Fruit fly (Drosophila melanogaster) whole organism, wandering third instar larva: Measurements from ENCODE around the gene CG33630.
A peak's percentile ranks its signal among the peaks of the same experiment; 100 is the strongest.

Source experiments
- Abd-B ChIP-seq: fragments of >200 bp; optimal IDR thresholded peaks from 2 replicates; lab custom pipeline; 2017; ENCODE audit warnings: missing biosample characterization, missing genetic modification characterization
- CG32264 ChIP-seq: fragments of 200-800 bp; sonication (Bioruptor generic); optimal IDR thresholded peaks from 2 replicates; lab custom pipeline; 2016; ENCODE audit warnings: missing biosample characterization, missing genetic modification characterization
- CG9705 ChIP-seq: fragments of 200-800 bp; sonication (Bioruptor generic); optimal IDR thresholded peaks from 2 replicates; lab custom pipeline; 2018; ENCODE audit warnings: missing biosample characterization, mild to moderate bottlenecking, missing genetic modification characterization
- CrebA ChIP-seq: fragments of 200-800 bp; sonication (Bioruptor generic); optimal IDR thresholded peaks from 2 replicates; lab custom pipeline; 2016; ENCODE audit warnings: missing biosample characterization, mild to moderate bottlenecking, missing genetic modification characterization, borderline replicate concordance
- Dfd ChIP-seq: fragments of >200 bp; optimal IDR thresholded peaks from 2 replicates; lab custom pipeline; 2017; ENCODE audit warnings: missing biosample characterization, missing genetic modification characterization
- Dif ChIP-seq: fragments of 200-275, 200-300 bp; sonication (Bioruptor generic); optimal IDR thresholded peaks from 2 replicates; lab custom pipeline; 2018; ENCODE audit warnings: missing biosample characterization, missing genetic modification characterization; ENCODE audit not compliant: partially characterized antibody
- GATAd ChIP-seq: sonication (Bioruptor generic); optimal IDR thresholded peaks from 2 replicates; lab custom pipeline; 2016; ENCODE audit warnings: missing biosample characterization, missing genetic modification characterization
- HLH106 ChIP-seq: fragments of 200-800 bp; optimal IDR thresholded peaks from 3 replicates; lab custom pipeline; 2019; ENCODE audit warnings: missing biosample characterization, mild to moderate bottlenecking, missing genetic modification characterization, moderate library complexity
- Hnf4 ChIP-seq: fragments of 200-800 bp; sonication (Bioruptor generic); optimal IDR thresholded peaks from 2 replicates; lab custom pipeline; 2016; ENCODE audit warnings: missing biosample characterization, mild to moderate bottlenecking, missing genetic modification characterization
- Hr78 ChIP-seq: fragments of >200 bp; optimal IDR thresholded peaks from 2 replicates; lab custom pipeline; 2017; ENCODE audit warnings: missing biosample characterization, missing genetic modification characterization
- Hr83 ChIP-seq: fragments of 200-300 bp; sonication (Bioruptor generic); optimal IDR thresholded peaks from 2 replicates; lab custom pipeline; 2016; ENCODE audit warnings: missing biosample characterization, mild to moderate bottlenecking, missing genetic modification characterization, moderate library complexity; ENCODE audit not compliant: poor library complexity, severe bottlenecking
- Jra ChIP-seq: sonication (Bioruptor generic); optimal IDR thresholded peaks from 2 replicates; lab custom pipeline; 2016; ENCODE audit warnings: missing biosample characterization, missing genetic modification characterization
- Mio ChIP-seq: sonication (Bioruptor generic); optimal IDR thresholded peaks from 2 replicates; lab custom pipeline; 2016; ENCODE audit warnings: missing biosample characterization, missing genetic modification characterization
- Myc ChIP-seq: fragments of >200 bp; optimal IDR thresholded peaks from 2 replicates; lab custom pipeline; 2017
- N ChIP-seq: fragments of >200 bp; optimal IDR thresholded peaks from 2 replicates; lab custom pipeline; 2018; ENCODE audit warnings: missing biosample characterization, missing external identifiers, missing genetic modification characterization
- OdsH ChIP-seq: fragments of 200-800 bp; sonication (Bioruptor generic); optimal IDR thresholded peaks from 2 replicates; lab custom pipeline; 2016; ENCODE audit warnings: missing biosample characterization, mild to moderate bottlenecking, missing genetic modification characterization
- Rel ChIP-seq, 2 experiments: fragments of 200-800 bp; sonication (Bioruptor generic) in 1 of 2; optimal IDR thresholded peaks; 2 replicates in 1 of 2; 3 replicates in 1 of 2; lab custom pipeline; 2016 to 2019; ENCODE audit warnings: mild to moderate bottlenecking in 2 of 2, missing biosample characterization in 2 of 2, missing genetic modification characterization in 2 of 2, moderate library complexity in 1 of 2
- Sp1 ChIP-seq: fragments of 200-800 bp; sonication (Bioruptor generic); optimal IDR thresholded peaks from 3 replicates; lab custom pipeline; 2019; ENCODE audit warnings: missing biosample characterization, mild to moderate bottlenecking, missing genetic modification characterization, moderate library complexity
- Vsx2 ChIP-seq: fragments of 200-300, 225-300 bp; sonication (Bioruptor generic); optimal IDR thresholded peaks from 2 replicates; lab custom pipeline; 2018; ENCODE audit warnings: missing biosample characterization, missing genetic modification characterization; ENCODE audit not compliant: partially characterized antibody
- br ChIP-seq: fragments of 200-800 bp; sonication (Bioruptor generic); optimal IDR thresholded peaks from 2 replicates; lab custom pipeline; 2016; ENCODE audit warnings: missing biosample characterization, missing genetic modification characterization
- brk ChIP-seq: fragments of 200-800 bp; sonication (Bioruptor generic); optimal IDR thresholded peaks from 2 replicates; lab custom pipeline; 2016; ENCODE audit warnings: missing biosample characterization, mild to moderate bottlenecking, missing genetic modification characterization
- dl ChIP-seq, 2 experiments: fragments of 175-275, 200-275 bp in 1 of 2; fragments of 200-275 bp in 1 of 2; sonication (Bioruptor generic); optimal IDR thresholded peaks; lab custom pipeline; 2018; ENCODE audit warnings: mild to moderate bottlenecking in 2 of 2, missing biosample characterization in 2 of 2, missing genetic modification characterization in 2 of 2, moderate library complexity in 2 of 2; ENCODE audit not compliant: partially characterized antibody in 2 of 2, insufficient read depth in 1 of 2
- dmrt93B ChIP-seq: fragments of 200-800 bp; sonication (Bioruptor generic); optimal IDR thresholded peaks from 2 replicates; lab custom pipeline; 2018; ENCODE audit warnings: missing biosample characterization, mild to moderate bottlenecking, missing genetic modification characterization
- dsf ChIP-seq: sonication (Bioruptor generic); optimal IDR thresholded peaks from 2 replicates; lab custom pipeline; 2016; ENCODE audit warnings: missing biosample characterization, missing genetic modification characterization, borderline replicate concordance
- ey ChIP-seq: fragments of 200-800 bp; sonication (Bioruptor generic); optimal IDR thresholded peaks from 2 replicates; lab custom pipeline; 2016; ENCODE audit warnings: missing biosample characterization, missing genetic modification characterization
- foxo ChIP-seq, 2 experiments: fragments of 200-800 bp; sonication (Bioruptor generic); optimal IDR thresholded peaks; 2 replicates in 1 of 2; 3 replicates in 1 of 2; lab custom pipeline; 2016 to 2017; ENCODE audit warnings: missing biosample characterization in 2 of 2, missing genetic modification characterization in 2 of 2
- fru ChIP-seq: fragments of 200-800 bp; sonication (Bioruptor generic); optimal IDR thresholded peaks from 3 replicates; lab custom pipeline; 2016; ENCODE audit warnings: missing biosample characterization, mild to moderate bottlenecking, missing genetic modification characterization
- h ChIP-seq: fragments of 200-800 bp; sonication (Bioruptor generic); optimal IDR thresholded peaks from 3 replicates; lab custom pipeline; 2016; ENCODE audit warnings: missing biosample characterization, mild to moderate bottlenecking, missing genetic modification characterization
- jim ChIP-seq: fragments of 175-275, 200-325 bp; sonication (Bioruptor generic); optimal IDR thresholded peaks from 2 replicates; lab custom pipeline; 2016; ENCODE audit warnings: missing biosample characterization, mild to moderate bottlenecking, missing genetic modification characterization
- lola ChIP-seq: fragments of >200 bp; optimal IDR thresholded peaks from 2 replicates; lab custom pipeline; 2017; ENCODE audit warnings: missing biosample characterization, missing genetic modification characterization
- pan ChIP-seq: fragments of >200 bp; optimal IDR thresholded peaks from 2 replicates; lab custom pipeline; 2017
- psq ChIP-seq: fragments of 200-800 bp; sonication (Bioruptor generic); optimal IDR thresholded peaks from 3 replicates; lab custom pipeline; 2017; ENCODE audit warnings: missing biosample characterization, mild to moderate bottlenecking, missing genetic modification characterization, moderate library complexity
- rgr ChIP-seq: fragments of 200-800 bp; sonication (Bioruptor generic); optimal IDR thresholded peaks from 3 replicates; lab custom pipeline; 2016; ENCODE audit warnings: missing biosample characterization, mild to moderate bottlenecking, missing genetic modification characterization
- sage ChIP-seq: fragments of 200-800 bp; sonication (Bioruptor generic); optimal IDR thresholded peaks from 2 replicates; lab custom pipeline; 2016; ENCODE audit warnings: missing biosample characterization, mild to moderate bottlenecking, missing genetic modification characterization
- sv ChIP-seq: fragments of 200-800 bp; sonication (Bioruptor generic); optimal IDR thresholded peaks from 3 replicates; lab custom pipeline; 2016; ENCODE audit warnings: missing biosample characterization, missing genetic modification characterization
- tai ChIP-seq: sonication (Bioruptor generic); optimal IDR thresholded peaks from 2 replicates; lab custom pipeline; 2016; ENCODE audit warnings: missing biosample characterization, missing genetic modification characterization
- usp ChIP-seq: fragments of >200 bp; optimal IDR thresholded peaks from 2 replicates; lab custom pipeline; 2017; ENCODE audit warnings: missing biosample characterization, missing genetic modification characterization
- woc ChIP-seq: sonication (Bioruptor generic); optimal IDR thresholded peaks from 2 replicates; lab custom pipeline; 2016; ENCODE audit warnings: missing biosample characterization, mild to moderate bottlenecking, missing genetic modification characterization

Gene CG33630

dm6 chr3R:10086222-10086621 is 23.8 kb downstream of the CG33630 start:
- no peak for TF ChIP-seq CG32264 (GFP tag; lab: Kevin White, UChicago)
- no peak for TF ChIP-seq Hr83 (GFP tag; lab: Kevin White, UChicago)
- no peak for TF ChIP-seq usp (GFP tag; lab: Kevin White, UChicago)
- TF ChIP-seq Myc (lab: Kevin White, UChicago) = no peak
- no peak for TF ChIP-seq foxo (GFP tag; optimal IDR thresholded peaks at IDR 0.05; lab: Kevin White, UChicago)
- TF ChIP-seq dl (GFP tag; optimal IDR thresholded peaks at IDR 0.05; lab: Kevin White, UChicago; ENCODE audit: insufficient read depth in 1 of 2, partially characterized antibody in 2 of 2) = no peak
- no peak for TF ChIP-seq GATAd (GFP tag; lab: Kevin White, UChicago)
- TF ChIP-seq Hr78 (GFP tag; lab: Kevin White, UChicago) = no peak
- TF ChIP-seq N (GFP tag; lab: Kevin White, UChicago) = no peak
- TF ChIP-seq h (GFP tag; lab: Kevin White, UChicago) = no peak

- TF ChIP-seq tai (GFP tag; lab: Kevin White, UChicago) (peak; percentile 18), Rel (GFP tag; optimal IDR thresholded peaks at IDR 0.05; lab: Kevin White, UChicago) (no peak), Rel (tag; optimal IDR thresholded peaks at IDR 0.05; lab: Kevin White, UChicago) (no peak), GATAd (GFP tag; lab: Kevin White, UChicago) (no peak), woc (GFP tag; lab: Kevin White, UChicago) (no peak)
Measured at dm6 chr3R:10086683-10087082, 24.3 kb downstream of the CG33630 start.

dm6 chr3R:10087206-10087927 is 24.9 kb downstream of the CG33630 start:
- TF ChIP-seq Dif (GFP tag; lab: Kevin White, UChicago) (peak; percentile 94), psq (GFP tag; lab: Kevin White, UChicago) (peak; percentile 99), brk (GFP tag; lab: Kevin White, UChicago) (peak; percentile 44), foxo (GFP tag; optimal IDR thresholded peaks at IDR 0.05; lab: Kevin White, UChicago) (peak; percentile 52 to 96), Hr78 (GFP tag; lab: Kevin White, UChicago) (no peak), fru (GFP tag; lab: Kevin White, UChicago) (peak; percentile 93), woc (GFP tag; lab: Kevin White, UChicago) (peak; percentile 92), usp (GFP tag; lab: Kevin White, UChicago) (no peak), sage (GFP tag; lab: Kevin White, UChicago) (peak; percentile 53), CG9705 (GFP tag; lab: Kevin White, UChicago) (peak; percentile 33), rgr (GFP tag; lab: Kevin White, UChicago) (peak; percentile 94), jim (peak; percentile 17), br (GFP tag; lab: Kevin White, UChicago) (peak; percentile 94), CrebA (GFP tag; lab: Kevin White, UChicago) (peak; percentile 42), Hr83 (GFP tag; lab: Kevin White, UChicago) (peak; percentile 77), lola (GFP tag; lab: Kevin White, UChicago) (peak; percentile 47), OdsH (GFP tag; lab: Kevin White, UChicago) (peak; percentile 94), GATAd (GFP tag; lab: Kevin White, UChicago) (no peak), N (GFP tag; lab: Kevin White, UChicago) (peak; percentile 25), Jra (peak; percentile 81), HLH106 (tag; lab: Kevin White, UChicago) (peak; percentile 84), Dfd (GFP tag; lab: Kevin White, UChicago) (no peak), CG32264 (GFP tag; lab: Kevin White, UChicago) (peak; percentile 54), Mio (GFP tag; lab: Kevin White, UChicago) (peak; percentile 69), dl (GFP tag; optimal IDR thresholded peaks at IDR 0.05; lab: Kevin White, UChicago; ENCODE audit: insufficient read depth in 1 of 2, partially characterized antibody in 2 of 2) (peak; percentile 81 to 84), dmrt93B (GFP tag; lab: Kevin White, UChicago) (peak; percentile 69), Abd-B (GFP tag; lab: Kevin White, UChicago) (peak; percentile 8), tai (GFP tag; lab: Kevin White, UChicago) (peak; percentile 92), dsf (peak; percentile 39), h (GFP tag; lab: Kevin White, UChicago) (peak; percentile 95), Hnf4 (GFP tag; lab: Kevin White, UChicago) (peak; percentile 92), Myc (lab: Kevin White, UChicago) (no peak), Rel (GFP tag; optimal IDR thresholded peaks at IDR 0.05; lab: Kevin White, UChicago) (peak; percentile 24), Rel (tag; optimal IDR thresholded peaks at IDR 0.05; lab: Kevin White, UChicago) (peak; percentile 51), pan (lab: Kevin White, UChicago) (no peak), Vsx2 (GFP tag; lab: Kevin White, UChicago) (peak; percentile 79), Sp1 (GFP tag; lab: Kevin White, UChicago) (peak; percentile 84), sv (GFP tag; lab: Kevin White, UChicago) (peak; percentile 62), ey (GFP tag; lab: Kevin White, UChicago) (peak; percentile 95)
- TF ChIP-seq, all 38 proteins: peak for 32
